6 fruit fly cellular contexts compared by ENCODE assay signal in genomic region chrX:11108148-11108844, dm6.
A peak's percentile ranks its signal among the peaks of the same experiment; 100 is the strongest.
TF ChIP-seq lines count a peak whose summit lies in the region.

Gene Hsp60A (plus strand): TSS chrX:11108482.

- TF ChIP-seq CTCF in whole organism, embryonic (GFP tag; optimal IDR thresholded peaks at IDR 0.05; lab: Kevin White, UChicago): no peak

TF ChIP-seq in Kc167, 6 proteins besides CTCF, POLR2A, EP300 and RAD21:
- TF ChIP-seq Sin3A (optimal IDR thresholded peaks at IDR 0.05; lab: Kevin White, UChicago) (no peak), h (optimal IDR thresholded peaks at IDR 0.05; lab: Kevin White, UChicago) (no peak), ttk (optimal IDR thresholded peaks at IDR 0.05; lab: Kevin White, UChicago) (no peak), insv (optimal IDR thresholded peaks at IDR 0.05; lab: Kevin White, UChicago) (no peak), Myc (optimal IDR thresholded peaks at IDR 0.05; lab: Kevin White, UChicago) (no peak), psq (optimal IDR thresholded peaks at IDR 0.05; lab: Kevin White, UChicago) (peak; percentile 75)
TF ChIP-seq in Kc167: peak in this region for 1.

TF ChIP-seq in whole organism, adult, 20 proteins besides CTCF, POLR2A, EP300 and RAD21 (continues in another document):
- peak; percentile 3 for TF ChIP-seq cic (GFP tag; optimal IDR thresholded peaks at IDR 0.05; lab: Kevin White, UChicago)
- peak; percentile 33 for TF ChIP-seq toe (GFP tag; optimal IDR thresholded peaks at IDR 0.05; lab: Kevin White, UChicago)
- TF ChIP-seq Hr96 (GFP tag; optimal IDR thresholded peaks at IDR 0.05; lab: Kevin White, UChicago): peak; percentile 56
- TF ChIP-seq pad (GFP tag; optimal IDR thresholded peaks at IDR 0.05; lab: Kevin White, UChicago): peak; percentile 37
- no peak for TF ChIP-seq CG11617 (GFP tag; optimal IDR thresholded peaks at IDR 0.05; lab: Kevin White, UChicago)
- peak; percentile 76 for TF ChIP-seq CG7101 (tag; optimal IDR thresholded peaks at IDR 0.05; lab: Kevin White, UChicago)
- TF ChIP-seq CG12768 (GFP tag; optimal IDR thresholded peaks at IDR 0.05; lab: Kevin White, UChicago): no peak
- no peak for TF ChIP-seq kay (GFP tag; lab: Kevin White, UChicago; ENCODE audit: borderline replicate concordance)
- TF ChIP-seq CG7045 (GFP tag; optimal IDR thresholded peaks at IDR 0.05; lab: Kevin White, UChicago): no peak
- peak; percentile 47 for TF ChIP-seq tj (GFP tag; optimal IDR thresholded peaks at IDR 0.05; lab: Kevin White, UChicago)
- peak; percentile 73 for TF ChIP-seq CG1620 (GFP tag; optimal IDR thresholded peaks at IDR 0.05; lab: Kevin White, UChicago)
- no peak for TF ChIP-seq CG5204 (GFP tag; optimal IDR thresholded peaks at IDR 0.05; lab: Kevin White, UChicago)
- peak; percentile 61 for TF ChIP-seq ovo (GFP tag; optimal IDR thresholded peaks at IDR 0.05; lab: Kevin White, UChicago)
- TF ChIP-seq Mnt (GFP tag; optimal IDR thresholded peaks at IDR 0.05; lab: Kevin White, UChicago): no peak
- peak; percentile 84 for TF ChIP-seq bab1 (GFP tag; optimal IDR thresholded peaks at IDR 0.05; lab: Kevin White, UChicago)
- no peak for TF ChIP-seq cnc (optimal IDR thresholded peaks at IDR 0.05; lab: Kevin White, UChicago)
- no peak for TF ChIP-seq Clk (GFP tag; optimal IDR thresholded peaks at IDR 0.05; lab: Kevin White, UChicago)

TF ChIP-seq in whole organism, embryonic, 481 proteins besides CTCF, POLR2A, EP300 and RAD21 (continues in another document):
- TF ChIP-seq Dip3 (GFP tag; optimal IDR thresholded peaks at IDR 0.05; lab: Kevin White, UChicago) (peak; percentile 16), Atf3 (GFP tag; optimal IDR thresholded peaks at IDR 0.05; lab: Kevin White, UChicago) (no peak), dati (GFP tag; IDR thresholded peaks at IDR 0.05; lab: Robert Waterston, UW) (no peak), CG4424 (GFP tag; optimal IDR thresholded peaks at IDR 0.05; lab: Kevin White, UChicago) (peak; percentile 34), kah (GFP tag; optimal IDR thresholded peaks at IDR 0.05; lab: Kevin White, UChicago) (no peak), gce (GFP tag; IDR thresholded peaks at IDR 0.05; lab: Robert Waterston, UW) (no peak), pb (GFP tag; optimal IDR thresholded peaks at IDR 0.05; lab: Kevin White, UChicago) (no peak), slou (GFP tag; optimal IDR thresholded peaks at IDR 0.05; lab: Kevin White, UChicago) (no peak), da (GFP tag; optimal IDR thresholded peaks at IDR 0.05; lab: Kevin White, UChicago) (no peak), Abd-B (GFP tag; optimal IDR thresholded peaks at IDR 0.05; lab: Kevin White, UChicago) (peak; percentile 63), CG10979 (tag; optimal IDR thresholded peaks at IDR 0.05; lab: Kevin White, UChicago) (peak; percentile 31), bowl (GFP tag; IDR thresholded peaks at IDR 0.05; lab: Robert Waterston, UW) (no peak), lmd (GFP tag; IDR thresholded peaks at IDR 0.05; lab: Robert Waterston, UW) (peak; percentile 38; the same call in 1 of the 2 replicates), CG17912 (GFP tag; optimal IDR thresholded peaks at IDR 0.05; lab: Kevin White, UChicago) (no peak), sd (tag; optimal IDR thresholded peaks at IDR 0.05; lab: Kevin White, UChicago) (no peak), CG1647 (GFP tag; optimal IDR thresholded peaks at IDR 0.05; lab: Kevin White, UChicago) (no peak), Sin3A (optimal IDR thresholded peaks at IDR 0.05; lab: Kevin White, UChicago) (peak; percentile 10), vnd (GFP tag; IDR thresholded peaks at IDR 0.05; lab: Robert Waterston, UW; ENCODE audit: partially characterized antibody) (peak; percentile 80)

TF ChIP-seq in whole organism, prepupa, 60 proteins besides CTCF, POLR2A, EP300 and RAD21 (continues in another document):
- TF ChIP-seq CG7368 (GFP tag; optimal IDR thresholded peaks at IDR 0.05; lab: Kevin White, UChicago) (no peak), Sox15 (GFP tag; optimal IDR thresholded peaks at IDR 0.05; lab: Kevin White, UChicago) (peak; percentile 14), fkh (GFP tag; optimal IDR thresholded peaks at IDR 0.05; lab: Kevin White, UChicago) (no peak), achi (GFP tag; optimal IDR thresholded peaks at IDR 0.05; lab: Kevin White, UChicago) (peak; percentile 52), topi (GFP tag; optimal IDR thresholded peaks at IDR 0.05; lab: Kevin White, UChicago) (peak; percentile 35), CG1621 (tag; optimal IDR thresholded peaks at IDR 0.05; lab: Kevin White, UChicago) (no peak), CG10669 (GFP tag; optimal IDR thresholded peaks at IDR 0.05; lab: Kevin White, UChicago) (peak; percentile 16), net (GFP tag; optimal IDR thresholded peaks at IDR 0.05; lab: Kevin White, UChicago) (no peak), ss (GFP tag; optimal IDR thresholded peaks at IDR 0.05; lab: Kevin White, UChicago) (no peak), CG8119 (GFP tag; IDR thresholded peaks at IDR 0.05; lab: Robert Waterston, UW) (no peak), CG9139 (GFP tag; optimal IDR thresholded peaks at IDR 0.05; lab: Kevin White, UChicago) (no peak), Eip93F (GFP tag; optimal IDR thresholded peaks at IDR 0.05; lab: Kevin White, UChicago) (peak; percentile 48), Smox (GFP tag; optimal IDR thresholded peaks at IDR 0.05; lab: Kevin White, UChicago) (peak; percentile 50), CG6808 (GFP tag; optimal IDR thresholded peaks at IDR 0.05; lab: Kevin White, UChicago) (no peak), acj6 (GFP tag; optimal IDR thresholded peaks at IDR 0.05; lab: Kevin White, UChicago) (peak; percentile 58), CG8319 (GFP tag; optimal IDR thresholded peaks at IDR 0.05; lab: Kevin White, UChicago) (no peak), CG6163 (GFP tag; IDR thresholded peaks at IDR 0.05; lab: Robert Waterston, UW) (0 out of 3 replicates have a peak, but pooled peaks have one; percentile 27), Sox14 (GFP tag; optimal IDR thresholded peaks at IDR 0.05; lab: Kevin White, UChicago) (peak; percentile 26), esn (GFP tag; optimal IDR thresholded peaks at IDR 0.05; lab: Kevin White, UChicago) (peak; percentile 54)

TF ChIP-seq in whole organism, pupa, 21 proteins besides CTCF, POLR2A, EP300 and RAD21 (continues in another document):
- TF ChIP-seq EcR (GFP tag; optimal IDR thresholded peaks at IDR 0.05; lab: Kevin White, UChicago): no peak
- TF ChIP-seq CG32121 (GFP tag; IDR thresholded peaks at IDR 0.05; lab: Robert Waterston, UW): 0 out of 2 replicates have a peak, but pooled peaks have one; percentile 15
- no peak for TF ChIP-seq CG10348 (GFP tag; IDR thresholded peaks at IDR 0.05; lab: Robert Waterston, UW)
- no peak for TF ChIP-seq D1 (tag; optimal IDR thresholded peaks at IDR 0.05; lab: Kevin White, UChicago)
- TF ChIP-seq CG13204 (GFP tag; optimal IDR thresholded peaks at IDR 0.05; lab: Kevin White, UChicago): no peak
- TF ChIP-seq CG4496 (GFP tag; IDR thresholded peaks at IDR 0.05; lab: Robert Waterston, UW): peak; percentile 54
- TF ChIP-seq CG15710 (tag; optimal IDR thresholded peaks at IDR 0.05; lab: Kevin White, UChicago): peak; percentile 35
- TF ChIP-seq Ets98B (GFP tag; IDR thresholded peaks at IDR 0.05; lab: Robert Waterston, UW): peak; percentile 39; the same call in 1 of the 2 replicates
- TF ChIP-seq rn (GFP tag; IDR thresholded peaks at IDR 0.05; lab: Robert Waterston, UW): no peak
- TF ChIP-seq Snoo (tag; optimal IDR thresholded peaks at IDR 0.05; lab: Kevin White, UChicago): peak; percentile 24
- no peak for TF ChIP-seq gl (tag; optimal IDR thresholded peaks at IDR 0.05; lab: Kevin White, UChicago)
- peak; percentile 20 for TF ChIP-seq CG34367 (tag; optimal IDR thresholded peaks at IDR 0.05; lab: Kevin White, UChicago)
- TF ChIP-seq CG8301 (tag; optimal IDR thresholded peaks at IDR 0.05; lab: Kevin White, UChicago): no peak
- TF ChIP-seq CG17806 (tag; optimal IDR thresholded peaks at IDR 0.05; lab: Kevin White, UChicago): peak; percentile 23
- TF ChIP-seq Pif1B (GFP tag; optimal IDR thresholded peaks at IDR 0.05; lab: Kevin White, UChicago): peak; percentile 5
- TF ChIP-seq CG8159 (tag; optimal IDR thresholded peaks at IDR 0.05; lab: Kevin White, UChicago): peak; percentile 46
- TF ChIP-seq Pif1A (GFP tag; optimal IDR thresholded peaks at IDR 0.05; lab: Kevin White, UChicago): no peak
- no peak for TF ChIP-seq CG14655 (GFP tag; optimal IDR thresholded peaks at IDR 0.05; lab: Kevin White, UChicago)
- TF ChIP-seq CG12605 (GFP tag; IDR thresholded peaks at IDR 0.05; lab: Robert Waterston, UW): no peak
- TF ChIP-seq CG9948 (tag; optimal IDR thresholded peaks at IDR 0.05; lab: Kevin White, UChicago): peak; percentile 40

TF ChIP-seq in whole organism, wandering third instar larva, 38 proteins besides CTCF, POLR2A, EP300 and RAD21 (continues in another document):
- TF ChIP-seq Dif (GFP tag; optimal IDR thresholded peaks at IDR 0.05; lab: Kevin White, UChicago; ENCODE audit: partially characterized antibody) (no peak), usp (GFP tag; optimal IDR thresholded peaks at IDR 0.05; lab: Kevin White, UChicago) (no peak), fru (GFP tag; optimal IDR thresholded peaks at IDR 0.05; lab: Kevin White, UChicago) (peak; percentile 38), rgr (GFP tag; optimal IDR thresholded peaks at IDR 0.05; lab: Kevin White, UChicago) (peak; percentile 34), pan (optimal IDR thresholded peaks at IDR 0.05; lab: Kevin White, UChicago) (no peak), GATAd (GFP tag; optimal IDR thresholded peaks at IDR 0.05; lab: Kevin White, UChicago) (no peak), HLH106 (tag; optimal IDR thresholded peaks at IDR 0.05; lab: Kevin White, UChicago) (peak; percentile 64), Sp1 (GFP tag; optimal IDR thresholded peaks at IDR 0.05; lab: Kevin White, UChicago) (peak; percentile 48), sv (GFP tag; optimal IDR thresholded peaks at IDR 0.05; lab: Kevin White, UChicago) (peak; percentile 43), sage (GFP tag; optimal IDR thresholded peaks at IDR 0.05; lab: Kevin White, UChicago) (peak; percentile 54), Hr83 (GFP tag; optimal IDR thresholded peaks at IDR 0.05; lab: Kevin White, UChicago; ENCODE audit: poor library complexity, severe bottlenecking) (peak; percentile 8), dmrt93B (GFP tag; optimal IDR thresholded peaks at IDR 0.05; lab: Kevin White, UChicago) (no peak), psq (GFP tag; optimal IDR thresholded peaks at IDR 0.05; lab: Kevin White, UChicago) (peak; percentile 31), dl (GFP tag; optimal IDR thresholded peaks at IDR 0.05; lab: Kevin White, UChicago; ENCODE audit: insufficient read depth in 1 of 2, partially characterized antibody in 2 of 2) (no peak), woc (GFP tag; optimal IDR thresholded peaks at IDR 0.05; lab: Kevin White, UChicago) (peak; percentile 39), br (GFP tag; optimal IDR thresholded peaks at IDR 0.05; lab: Kevin White, UChicago) (peak; percentile 41), dsf (GFP tag; optimal IDR thresholded peaks at IDR 0.05; lab: Kevin White, UChicago; ENCODE audit: borderline replicate concordance) (no peak), Abd-B (GFP tag; optimal IDR thresholded peaks at IDR 0.05; lab: Kevin White, UChicago) (no peak), brk (GFP tag; optimal IDR thresholded peaks at IDR 0.05; lab: Kevin White, UChicago) (no peak), foxo (GFP tag; optimal IDR thresholded peaks at IDR 0.05; lab: Kevin White, UChicago) (peak in 1 of 2 experiments; percentile 58), CG9705 (GFP tag; optimal IDR thresholded peaks at IDR 0.05; lab: Kevin White, UChicago) (no peak), lola (GFP tag; optimal IDR thresholded peaks at IDR 0.05; lab: Kevin White, UChicago) (no peak)
